Worm (Caenorhabditis elegans) whole organism, early embryonic: ENCODE data around the gene rpb-8.

Experiments used
- B0310.2 ChIP-seq: sonication (generic microtip); optimal IDR thresholded peaks from 2 replicates; lab custom pipeline; 2016; ENCODE audit warnings: mild to moderate bottlenecking, missing genetic modification characterization, missing compliant biosample characterization
- ama-1 ChIP-seq: fragments of 150-350 bp; optimal IDR thresholded peaks from 2 replicates; lab custom pipeline; 2014
- ceh-36 ChIP-seq: sonication (generic microtip); optimal IDR thresholded peaks from 2 replicates; lab custom pipeline; 2016; ENCODE audit warnings: missing genetic modification characterization, inconsistent platforms, missing compliant biosample characterization
- tbx-11 ChIP-seq: fragments of 200-800 bp; sonication (Bioruptor generic); IDR thresholded peaks from 2 replicates; pipeline ENCODE4 v1.3.6; 2022; ENCODE audit warnings: missing genetic modification characterization, missing compliant biosample characterization
- tbx-37 ChIP-seq: fragments of 200-800 bp; sonication (Bioruptor generic); conservative IDR thresholded peaks from 2 replicates; pipeline ENCODE4 v1.3.6; 2022; ENCODE audit warnings: missing genetic modification reagents, missing genetic modification characterization, missing compliant biosample characterization

The rpb-8 gene

DNA sequence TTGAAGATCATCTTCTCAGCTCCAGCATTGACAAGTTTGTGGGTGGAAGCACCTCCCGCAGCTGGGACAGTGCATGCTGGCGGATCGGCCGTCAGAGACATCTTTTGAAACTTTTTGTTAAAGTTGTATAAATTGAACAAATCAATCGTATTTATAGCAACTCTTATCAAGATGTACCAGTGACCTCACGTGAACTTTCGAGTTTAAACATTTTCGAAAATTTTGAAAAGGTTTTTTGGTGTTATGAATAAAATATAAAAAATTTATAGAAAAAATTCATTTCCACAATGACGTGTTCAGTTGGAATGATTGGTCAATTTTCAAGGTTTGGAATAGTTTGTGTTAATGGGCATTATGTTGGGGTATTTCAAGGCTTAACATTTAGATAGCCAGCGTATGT, 49.2 kb downstream of the rpb-8 start, which contains the start of the genes msd-4 and C35D10.3:
TSS of gene msd-4 (minus strand) at position 101 of the 400 bp plus-strand sequence.
TSS of gene C35D10.3 (plus strand) at position 279 of the 400 bp plus-strand sequence.
- TF ChIP-seq tbx-37 (GFP tag; lab: Robert Waterston, UW) (no peak), ama-1 (lab: Kevin White, UChicago) (no peak), B0310.2 (tag; lab: Kevin White, UChicago) (no peak), ceh-36 (tag; lab: Kevin White, UChicago) (no peak), tbx-11 (no peak)
